Worm (Caenorhabditis elegans) whole organism, L4 larva: ENCODE measurements around the gene T28A8.5.

Experiments
- D1046.2 ChIP-seq: fragments of 200-800 bp; sonication (Bioruptor generic); IDR thresholded peaks from 2 replicates; pipeline ENCODE4 v1.3.6; 2022; ENCODE audit warnings: missing genetic modification characterization, missing compliant biosample characterization
- F37D6.2 ChIP-seq: sonication (generic microtip); optimal IDR thresholded peaks from 2 replicates; lab custom pipeline; 2016; ENCODE audit warnings: mild to moderate bottlenecking, missing genetic modification characterization, missing compliant biosample characterization
- T26A8.4 ChIP-seq: fragments of 200-800 bp; sonication (Bioruptor generic); IDR thresholded peaks from 2 replicates; pipeline ENCODE4 v1.3.6; 2022; ENCODE audit warnings: missing genetic modification characterization, missing compliant biosample characterization
- Y75B8A.6 ChIP-seq: fragments of 200-800 bp; sonication (Bioruptor generic); IDR thresholded peaks from 2 replicates; pipeline ENCODE4 v1.3.6; 2022; ENCODE audit warnings: missing genetic modification reagents, missing genetic modification characterization, missing compliant biosample characterization
- aha-1 ChIP-seq: fragments of 150-350 bp; peaks from one replicate; lab custom pipeline; 2014; ENCODE audit warnings: missing biosample characterization, missing genetic modification characterization
- ceh-62 ChIP-seq: sonication (generic microtip); optimal IDR thresholded peaks from 2 replicates; lab custom pipeline; 2017; ENCODE audit warnings: missing biosample characterization, missing genetic modification characterization
- ces-1 ChIP-seq: fragments of 150-350 bp; sonication (generic microtip); optimal IDR thresholded peaks from 4 replicates; lab custom pipeline; 2014; ENCODE audit warnings: missing biosample characterization, missing genetic modification reagents, missing genetic modification characterization
- daf-16 ChIP-seq, 3 experiments: sonication (generic microtip); optimal IDR thresholded peaks; 2 replicates each; lab custom pipeline; 2016 to 2017; ENCODE audit warnings: missing genetic modification characterization in 3 of 3, missing genetic modification reagents in 3 of 3, mild to moderate bottlenecking in 2 of 3, missing compliant biosample characterization in 2 of 3, missing biosample characterization in 1 of 3, moderate library complexity in 1 of 3
- daf-19 ChIP-seq: fragments of 200-800 bp; sonication (Bioruptor generic); conservative IDR thresholded peaks from 2 replicates; pipeline ENCODE4 v1.3.6; 2022; ENCODE audit warnings: missing genetic modification characterization, missing compliant biosample characterization
- daf-8 ChIP-seq: fragments of 200-800 bp; sonication (Bioruptor generic); IDR thresholded peaks from 2 replicates; pipeline ENCODE4 v1.3.6; 2022; ENCODE audit warnings: missing genetic modification characterization, missing compliant biosample characterization
- dmd-6 ChIP-seq: fragments of 200-800 bp; sonication (Bioruptor generic); IDR thresholded peaks from 2 replicates; pipeline ENCODE4 v1.3.6; 2022; ENCODE audit warnings: missing genetic modification reagents, missing genetic modification characterization, missing compliant biosample characterization
- dmd-8 ChIP-seq: fragments of 200-800 bp; sonication (Bioruptor generic); IDR thresholded peaks from 2 replicates; pipeline ENCODE4 v1.3.6; 2022; ENCODE audit warnings: missing genetic modification characterization, missing compliant biosample characterization
- dve-1 ChIP-seq: sonication (generic microtip); optimal IDR thresholded peaks from 2 replicates; lab custom pipeline; 2017; ENCODE audit warnings: antibody characterized with exemption, mild to moderate bottlenecking, missing genetic modification characterization, missing compliant biosample characterization; ENCODE audit not compliant: insufficient read depth
- egl-27 ChIP-seq: sonication (generic microtip); optimal IDR thresholded peaks from 3 replicates; lab custom pipeline; 2017; ENCODE audit warnings: missing biosample characterization, missing genetic modification reagents, missing genetic modification characterization
- fkh-10 ChIP-seq: fragments of 150-350 bp; optimal IDR thresholded peaks from 2 replicates; lab custom pipeline; 2014; ENCODE audit warnings: missing biosample characterization, missing genetic modification reagents, missing genetic modification characterization
- hlh-11 ChIP-seq: fragments of 200-800 bp; sonication (Bioruptor generic); optimal IDR thresholded peaks from 2 replicates; lab custom pipeline; 2018; ENCODE audit warnings: mild to moderate bottlenecking, missing genetic modification characterization, missing compliant biosample characterization
- hlh-30 ChIP-seq: sonication (generic microtip); optimal IDR thresholded peaks from 2 replicates; lab custom pipeline; 2017; ENCODE audit warnings: antibody characterized with exemption, mild to moderate bottlenecking, missing genetic modification characterization, missing compliant biosample characterization; ENCODE audit not compliant: insufficient read depth
- hmg-1.1 ChIP-seq: fragments of 200-800 bp; sonication (Bioruptor generic); IDR thresholded peaks from 2 replicates; pipeline ENCODE4 v1.3.6; 2022; ENCODE audit warnings: missing genetic modification reagents, missing genetic modification characterization, missing compliant biosample characterization
- jun-1 ChIP-seq: fragments of 150-350 bp; optimal IDR thresholded peaks from 2 replicates; lab custom pipeline; 2014; ENCODE audit warnings: missing biosample characterization, missing genetic modification reagents, missing genetic modification characterization
- lin-13 ChIP-seq: fragments of 150-350 bp; optimal IDR thresholded peaks from 2 replicates; lab custom pipeline; 2014; ENCODE audit warnings: missing biosample characterization, missing genetic modification reagents, missing genetic modification characterization
- lin-38 ChIP-seq: fragments of 200-800 bp; sonication (Bioruptor generic); IDR thresholded peaks from 2 replicates; pipeline ENCODE4 v1.3.6; 2022; ENCODE audit warnings: missing genetic modification reagents, missing genetic modification characterization, missing compliant biosample characterization
- lin-39 ChIP-seq: fragments of 150-350 bp; optimal IDR thresholded peaks from 2 replicates; lab custom pipeline; 2014; ENCODE audit warnings: missing biosample characterization, missing genetic modification reagents, missing genetic modification characterization
- madf-5 ChIP-seq, 2 experiments: fragments of 200-800 bp; sonication (Bioruptor generic); IDR thresholded peaks; 2 replicates each; pipeline ENCODE4 v1.3.6; 2022; ENCODE audit warnings: missing compliant biosample characterization in 2 of 2, missing genetic modification characterization in 2 of 2
- mdl-1 ChIP-seq, 2 experiments: fragments of 150-350 bp in 1 of 2; sonication (generic microtip) in 1 of 2; optimal IDR thresholded peaks; 2 replicates each; lab custom pipeline; 2014 to 2017; ENCODE audit warnings: missing biosample characterization in 2 of 2, missing genetic modification characterization in 2 of 2
- mep-1 ChIP-seq: fragments of 150-350 bp; sonication (generic microtip); optimal IDR thresholded peaks from 3 replicates; lab custom pipeline; 2014; ENCODE audit warnings: missing biosample characterization, missing genetic modification characterization
- mes-2 ChIP-seq: sonication (generic microtip); optimal IDR thresholded peaks from 2 replicates; lab custom pipeline; 2016; ENCODE audit warnings: missing genotype, mild to moderate bottlenecking, missing genetic modification characterization, missing compliant biosample characterization; ENCODE audit not compliant: poor library complexity, severe bottlenecking
- mxl-3 ChIP-seq: fragments of 200-800 bp; sonication (Bioruptor generic); optimal IDR thresholded peaks from 2 replicates; lab custom pipeline; 2018; ENCODE audit warnings: mild to moderate bottlenecking, missing genetic modification characterization, missing compliant biosample characterization
- nhr-10 ChIP-seq: fragments of 150-350 bp; optimal IDR thresholded peaks from 2 replicates; lab custom pipeline; 2014; ENCODE audit warnings: missing biosample characterization, missing genetic modification characterization
- nhr-28 ChIP-seq: fragments of 150-350 bp; optimal IDR thresholded peaks from 2 replicates; lab custom pipeline; 2014; ENCODE audit warnings: missing biosample characterization, missing genetic modification characterization
- nhr-42 ChIP-seq: fragments of 200-800 bp; sonication (Bioruptor generic); IDR thresholded peaks from 2 replicates; pipeline ENCODE4 v1.3.6; 2022; ENCODE audit warnings: missing genetic modification characterization, missing compliant biosample characterization
- nhr-48 ChIP-seq: sonication (generic microtip); optimal IDR thresholded peaks from 2 replicates; lab custom pipeline; 2016; ENCODE audit warnings: mild to moderate bottlenecking, missing genetic modification characterization, missing compliant biosample characterization
- nhr-6 ChIP-seq: fragments of 150-350 bp; optimal IDR thresholded peaks from 2 replicates; lab custom pipeline; 2014; ENCODE audit warnings: missing biosample characterization, missing genetic modification characterization
- nhr-77 ChIP-seq: fragments of 150-350 bp; optimal IDR thresholded peaks from 2 replicates; lab custom pipeline; 2014; ENCODE audit warnings: missing biosample characterization, missing genetic modification characterization
- pqm-1 ChIP-seq: sonication (generic microtip); optimal IDR thresholded peaks from 2 replicates; lab custom pipeline; 2017; ENCODE audit warnings: missing biosample characterization, missing genetic modification characterization
- saeg-2 ChIP-seq: fragments of 200-800 bp; sonication (Bioruptor generic); IDR thresholded peaks from 2 replicates; pipeline ENCODE4 v1.3.6; 2022; ENCODE audit warnings: missing genetic modification reagents, missing genetic modification characterization, missing compliant biosample characterization
- set-16 ChIP-seq: fragments of 200-800 bp; sonication (Bioruptor generic); IDR thresholded peaks from 2 replicates; pipeline ENCODE4 v1.3.6; 2022; ENCODE audit warnings: missing genetic modification reagents, missing genetic modification characterization, missing compliant biosample characterization
- skn-1 ChIP-seq: fragments of 150-350 bp; optimal IDR thresholded peaks from 2 replicates; lab custom pipeline; 2014; ENCODE audit warnings: missing biosample characterization, missing genetic modification characterization
- spr-1 ChIP-seq: sonication (generic microtip); optimal IDR thresholded peaks from 2 replicates; lab custom pipeline; 2016; ENCODE audit warnings: mild to moderate bottlenecking, missing genetic modification characterization, missing compliant biosample characterization
- tra-1 ChIP-seq: fragments of 200-800 bp; sonication (Bioruptor generic); IDR thresholded peaks from 2 replicates; pipeline ENCODE4 v1.3.6; 2022; ENCODE audit warnings: missing genetic modification reagents, missing genetic modification characterization, missing compliant biosample characterization
- unc-62 ChIP-seq, 3 experiments: fragments of 150-350 bp in 1 of 3; sonication (generic microtip); optimal IDR thresholded peaks in 2 of 3; peaks in 1 of 3; 1 replicate in 1 of 3; 2 replicates in 2 of 3; lab custom pipeline; 2014 to 2017; ENCODE audit warnings: missing biosample characterization in 3 of 3, missing genetic modification characterization in 3 of 3, missing genetic modification reagents in 3 of 3, missing genotype in 1 of 3
- zag-1 ChIP-seq: fragments of 150-350 bp; optimal IDR thresholded peaks from 2 replicates; lab custom pipeline; 2014; ENCODE audit warnings: missing biosample characterization, missing genetic modification characterization
- zip-11 ChIP-seq: fragments of 200-800 bp; sonication (Bioruptor generic); IDR thresholded peaks from 2 replicates; pipeline ENCODE4 v1.3.6; 2022; ENCODE audit warnings: missing genetic modification characterization, missing compliant biosample characterization
- zip-2 ChIP-seq: fragments of 150-350 bp; optimal IDR thresholded peaks from 2 replicates; lab custom pipeline; 2014; ENCODE audit warnings: missing biosample characterization, missing genetic modification characterization
- ztf-11 ChIP-seq: fragments of 150-350 bp; optimal IDR thresholded peaks from 2 replicates; lab custom pipeline; 2014; ENCODE audit warnings: missing biosample characterization, missing genetic modification characterization

T28A8.5 gene

ce11 chrIII:13535735-13536390 is 34.4 kb downstream of the T28A8.5 start:
- TF ChIP-seq zip-11 (no peak), mes-2 (no peak), aha-1 (tag; lab: Kevin White, UChicago) (peak; percentile 96), ztf-11 (tag; lab: Kevin White, UChicago) (no peak), skn-1 (tag; lab: Kevin White, UChicago) (no peak), fkh-10 (GFP tag; lab: Kevin White, UChicago) (no peak)
- TF ChIP-seq, all 104 proteins: peak for 1

- peak; percentile 50 for TF ChIP-seq set-16 (GFP tag; lab: Robert Waterston, UW)
- TF ChIP-seq jun-1 (tag; lab: Kevin White, UChicago), result no peak
These were observed 39.4 kb downstream of the T28A8.5 start for ce11 chrIII:13540791-13541190.

ce11 chrIII:13542458-13542857 is 41.0 kb downstream of the T28A8.5 start:
- peak; percentile 70 for TF ChIP-seq hlh-11 (tag; lab: Kevin White, UChicago)
- TF ChIP-seq egl-27 (tag; lab: Kevin White, UChicago), result no peak
- TF ChIP-seq hmg-1.1, result no peak
- TF ChIP-seq mxl-3 (GFP tag; lab: Kevin White, UChicago), result peak; percentile 46
- TF ChIP-seq zip-2 (tag; lab: Kevin White, UChicago), result no peak
- peak in 1 of 2 experiments; percentile 5 for TF ChIP-seq mdl-1 (tag; optimal IDR thresholded peaks at IDR 0.05; lab: Kevin White, UChicago)
- peak; percentile 46 for TF ChIP-seq pqm-1 (tag; lab: Kevin White, UChicago)
- no peak for TF ChIP-seq D1046.2
- peak; percentile 62 for TF ChIP-seq dmd-6
- TF ChIP-seq lin-13, result peak; percentile 33
- TF ChIP-seq daf-8 (GFP tag; lab: Robert Waterston, UW), result no peak
- TF ChIP-seq daf-16 (GFP tag; optimal IDR thresholded peaks at IDR 0.05; lab: Kevin White, UChicago), result no peak
- TF ChIP-seq daf-16 (tag; optimal IDR thresholded peaks at IDR 0.05; lab: Kevin White, UChicago), result peak; percentile 32
- TF ChIP-seq nhr-42 (GFP tag; lab: Robert Waterston, UW), result no peak
- no peak for TF ChIP-seq Y75B8A.6 (GFP tag; lab: Robert Waterston, UW)
- peak; percentile 24 for TF ChIP-seq dve-1 (tag; lab: Kevin White, UChicago)
- TF ChIP-seq nhr-48 (tag; lab: Kevin White, UChicago), result peak; percentile 17
- TF ChIP-seq unc-62 (GFP tag; optimal IDR thresholded peaks at IDR 0.05 in 1 of 2; lab: Kevin White, UChicago), result peak in 1 of 2 experiments; percentile 82
- no peak for TF ChIP-seq unc-62 (tag; optimal IDR thresholded peaks at IDR 0.05; lab: Kevin White, UChicago)
- no peak for TF ChIP-seq F37D6.2 (tag; lab: Kevin White, UChicago)
- TF ChIP-seq saeg-2 (GFP tag; lab: Robert Waterston, UW), result no peak
- peak; percentile 26 for TF ChIP-seq mep-1 (tag; lab: Kevin White, UChicago)
- peak; percentile 49 for TF ChIP-seq nhr-10 (tag; lab: Kevin White, UChicago)
- TF ChIP-seq lin-38 (GFP tag; lab: Robert Waterston, UW), result peak; percentile 21; the same call in 1 of the 2 replicates
- TF ChIP-seq nhr-77, result peak; percentile 21
- TF ChIP-seq nhr-28 (tag; lab: Kevin White, UChicago), result peak; percentile 79
- TF ChIP-seq T26A8.4 (GFP tag; lab: Robert Waterston, UW), result no peak
- TF ChIP-seq tra-1 (GFP tag; lab: Robert Waterston, UW), result no peak
- TF ChIP-seq hlh-30 (tag; lab: Kevin White, UChicago), result peak; percentile 17

- no peak for TF ChIP-seq lin-39 (tag; lab: Kevin White, UChicago)
- no peak for TF ChIP-seq tra-1 (GFP tag; lab: Robert Waterston, UW)
- TF ChIP-seq zag-1 (tag; lab: Kevin White, UChicago), result no peak
- no peak for TF ChIP-seq madf-5 (GFP tag; IDR thresholded peaks at IDR 0.05; lab: Robert Waterston, UW)
- no peak for TF ChIP-seq mep-1 (tag; lab: Kevin White, UChicago)
- TF ChIP-seq zip-2 (tag; lab: Kevin White, UChicago), result no peak
- no peak for TF ChIP-seq lin-13
- no peak for TF ChIP-seq dmd-8 (GFP tag; lab: Robert Waterston, UW)
- TF ChIP-seq ces-1 (GFP tag; lab: Kevin White, UChicago), result no peak
- TF ChIP-seq daf-19, result no peak
- TF ChIP-seq ceh-62 (tag; lab: Kevin White, UChicago), result no peak
- TF ChIP-seq spr-1 (tag; lab: Kevin White, UChicago), result no peak
- no peak for TF ChIP-seq nhr-6
- TF ChIP-seq, all 104 proteins: peak for 0
These were observed 42.0 kb downstream of the T28A8.5 start, which contains the start of gene acs-5 for ce11 chrIII:13543434-13543833. TSS of gene acs-5 (minus strand) at chrIII:13543534.
